Worm (Caenorhabditis elegans) whole organism, early embryonic: ENCODE data around the gene btb-11.
"Not testable (repeated sequence)": the region's sequence is repeated elsewhere in the genome, so short reads cannot be mapped to it uniquely, and the experiment has no call there.

Experiments
- B0310.2 ChIP-seq: sonication (generic microtip); optimal IDR thresholded peaks from 2 replicates; lab custom pipeline; 2016; ENCODE audit warnings: mild to moderate bottlenecking, missing genetic modification characterization, missing compliant biosample characterization
- ama-1 ChIP-seq: fragments of 150-350 bp; optimal IDR thresholded peaks from 2 replicates; lab custom pipeline; 2014
- ceh-36 ChIP-seq: sonication (generic microtip); optimal IDR thresholded peaks from 2 replicates; lab custom pipeline; 2016; ENCODE audit warnings: missing genetic modification characterization, inconsistent platforms, missing compliant biosample characterization
- hmg-4 ChIP-seq: fragments of 200-800 bp; sonication (Bioruptor generic); optimal IDR thresholded peaks from 2 replicates; lab custom pipeline; 2018; ENCODE audit warnings: mild to moderate bottlenecking, missing genetic modification characterization, missing compliant biosample characterization
- pes-1 ChIP-seq: fragments of 200-800 bp; sonication (Bioruptor generic); IDR thresholded peaks from 2 replicates; pipeline ENCODE4 v1.3.6; 2022; ENCODE audit warnings: missing genetic modification reagents, missing genetic modification characterization, missing compliant biosample characterization
- tbx-11 ChIP-seq: fragments of 200-800 bp; sonication (Bioruptor generic); IDR thresholded peaks from 2 replicates; pipeline ENCODE4 v1.3.6; 2022; ENCODE audit warnings: missing genetic modification characterization, missing compliant biosample characterization
- tbx-37 ChIP-seq: fragments of 200-800 bp; sonication (Bioruptor generic); conservative IDR thresholded peaks from 2 replicates; pipeline ENCODE4 v1.3.6; 2022; ENCODE audit warnings: missing genetic modification reagents, missing genetic modification characterization, missing compliant biosample characterization
- tra-4 ChIP-seq: sonication (generic microtip); optimal IDR thresholded peaks from 2 replicates; lab custom pipeline; 2017; ENCODE audit warnings: missing genetic modification characterization, missing compliant biosample characterization

DNA sequence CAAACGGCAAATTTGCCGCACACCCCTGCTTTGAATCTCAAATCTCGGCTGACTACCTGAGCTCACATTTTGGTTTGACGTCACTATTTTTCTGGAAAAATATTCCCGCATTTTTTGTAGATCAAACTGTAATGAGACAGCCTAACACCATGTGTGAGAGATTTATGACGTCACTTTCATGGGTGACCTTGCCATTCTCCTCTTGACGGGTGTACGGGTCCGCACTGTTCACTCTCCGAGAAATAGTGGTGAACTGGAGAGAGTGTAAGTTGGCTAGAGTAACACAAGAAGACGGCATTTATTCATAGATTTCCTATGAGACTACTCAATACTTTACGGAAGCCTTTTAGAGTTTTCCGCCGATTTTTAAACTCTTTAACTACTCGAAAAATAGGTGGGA, 38.9 kb downstream of the btb-11 start, which contains the start of gene fbxc-40:
- TF ChIP-seq B0310.2; tra-4 (tag; lab: Kevin White, UChicago); ama-1; tbx-11; pes-1; hmg-4; tbx-37 (GFP tag; lab: Robert Waterston, UW); ceh-36 (tag; lab: Kevin White, UChicago): not testable (repeated sequence)
